Fruit fly (Drosophila melanogaster) whole organism, pupa: ENCODE results near the gene PIG-L.

Experiments
- CG10348 ChIP-seq: fragments of 200-800 bp; sonication (Bioruptor generic); IDR thresholded peaks from 2 replicates; pipeline ENCODE4 v1.3.6; 2022; ENCODE audit warnings: missing biosample characterization, missing genetic modification characterization
- CG12605 ChIP-seq: fragments of 200-800 bp; sonication (Bioruptor generic); IDR thresholded peaks from 2 replicates; pipeline ENCODE4 v1.3.6; 2022; ENCODE audit warnings: missing biosample characterization, missing genetic modification characterization
- CG13204 ChIP-seq: fragments of 200-800 bp; sonication (Bioruptor generic); optimal IDR thresholded peaks from 2 replicates; lab custom pipeline; 2018; ENCODE audit warnings: missing biosample characterization, mild to moderate bottlenecking, missing genetic modification characterization, moderate library complexity
- CG14655 ChIP-seq: fragments of 200-800 bp; sonication (Bioruptor generic); optimal IDR thresholded peaks from 3 replicates; lab custom pipeline; 2017; ENCODE audit warnings: mild to moderate bottlenecking, missing biosample characterization, missing genetic modification reagents, missing genetic modification characterization
- CG15710 ChIP-seq: fragments of 200-800 bp; sonication (Bioruptor generic); optimal IDR thresholded peaks from 2 replicates; lab custom pipeline; 2018; ENCODE audit warnings: missing biosample characterization, mild to moderate bottlenecking, missing genetic modification characterization, moderate library complexity
- CG17806 ChIP-seq: fragments of 200-800 bp; sonication (Bioruptor generic); optimal IDR thresholded peaks from 2 replicates; lab custom pipeline; 2018; ENCODE audit warnings: missing biosample characterization, mild to moderate bottlenecking, missing genetic modification characterization, moderate library complexity
- CG34367 ChIP-seq: fragments of 200-800 bp; sonication (Bioruptor generic); optimal IDR thresholded peaks from 2 replicates; lab custom pipeline; 2018; ENCODE audit warnings: missing biosample characterization, mild to moderate bottlenecking, missing genetic modification characterization
- CG4496 ChIP-seq: fragments of 200-800 bp; sonication (Bioruptor generic); IDR thresholded peaks from 3 replicates; pipeline ENCODE4 v1.3.6; 2022; ENCODE audit warnings: missing biosample characterization, missing genetic modification characterization
- CG8159 ChIP-seq: fragments of 200-800 bp; sonication (Bioruptor generic); optimal IDR thresholded peaks from 3 replicates; lab custom pipeline; 2018; ENCODE audit warnings: missing biosample characterization, mild to moderate bottlenecking, missing genetic modification characterization, moderate library complexity
- D1 ChIP-seq: fragments of 200-800 bp; sonication (Bioruptor generic); optimal IDR thresholded peaks from 2 replicates; lab custom pipeline; 2018; ENCODE audit warnings: missing biosample characterization, mild to moderate bottlenecking, missing genetic modification characterization, moderate library complexity
- EcR ChIP-seq: fragments of 200-800 bp; sonication (Bioruptor generic); optimal IDR thresholded peaks from 3 replicates; lab custom pipeline; 2019; ENCODE audit warnings: missing biosample characterization, missing genetic modification characterization, mild to moderate bottlenecking, moderate library complexity, missing genetic modification reagents
- Ets98B ChIP-seq: fragments of 200-800 bp; sonication (Bioruptor generic); IDR thresholded peaks from 2 replicates; pipeline ENCODE4 v1.3.6; 2022; ENCODE audit warnings: missing biosample characterization, missing genetic modification characterization
- Pif1A ChIP-seq: fragments of 200-800 bp; sonication (Bioruptor generic); optimal IDR thresholded peaks from 3 replicates; lab custom pipeline; 2016; ENCODE audit warnings: missing biosample characterization, missing genetic modification characterization
- Pif1B ChIP-seq: fragments of 200-800 bp; sonication (Bioruptor generic); optimal IDR thresholded peaks from 3 replicates; lab custom pipeline; 2016; ENCODE audit warnings: missing biosample characterization, missing genetic modification characterization
- Snoo ChIP-seq: fragments of 200-800 bp; sonication (Bioruptor generic); optimal IDR thresholded peaks from 3 replicates; lab custom pipeline; 2017; ENCODE audit warnings: missing biosample characterization, mild to moderate bottlenecking, missing genetic modification characterization, inconsistent platforms
- fd96Ca ChIP-seq: fragments of 200-800 bp; sonication (Bioruptor generic); IDR thresholded peaks from 3 replicates; pipeline ENCODE4 v1.3.6; 2022; ENCODE audit warnings: missing biosample characterization, missing genetic modification characterization
- gl ChIP-seq: fragments of 200-800 bp; sonication (Bioruptor generic); optimal IDR thresholded peaks from 2 replicates; lab custom pipeline; 2018; ENCODE audit warnings: missing biosample characterization, mild to moderate bottlenecking, missing genetic modification characterization
- rn ChIP-seq: fragments of 200-800 bp; sonication (Bioruptor generic); IDR thresholded peaks from 2 replicates; pipeline ENCODE4 v1.3.6; 2022; ENCODE audit warnings: missing biosample characterization, missing genetic modification characterization

PIG-L gene

DNA sequence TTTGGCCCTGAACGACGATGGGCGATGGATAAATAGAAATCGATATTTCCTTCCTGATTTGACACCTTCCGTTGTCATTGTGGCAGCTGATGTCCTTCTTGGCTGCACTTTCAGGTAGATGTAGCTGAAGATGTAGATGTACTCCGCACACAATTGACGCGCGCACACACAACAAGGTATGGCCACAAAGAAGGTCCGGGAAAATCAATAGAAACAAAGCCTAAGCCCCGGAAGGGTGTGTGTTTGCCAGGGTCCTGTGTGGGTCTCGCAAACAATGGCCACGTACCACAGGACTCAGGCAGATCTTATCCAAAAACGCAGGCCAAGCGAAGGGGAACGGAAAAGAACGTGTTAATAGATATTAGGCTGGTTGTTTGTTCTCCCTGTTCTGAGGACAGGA is 25.7 kb downstream of the PIG-L start:
- no peak for TF ChIP-seq gl
- no peak for TF ChIP-seq CG10348 (GFP tag; lab: Robert Waterston, UW)
- no peak for TF ChIP-seq CG14655 (GFP tag; lab: Kevin White, UChicago)
- TF ChIP-seq EcR (GFP tag; lab: Kevin White, UChicago): no peak
- TF ChIP-seq Pif1A (GFP tag; lab: Kevin White, UChicago): no peak
- TF ChIP-seq Ets98B (GFP tag; lab: Robert Waterston, UW): no peak

- TF ChIP-seq CG12605 (GFP tag; lab: Robert Waterston, UW) (no peak), CG34367 (tag; lab: Kevin White, UChicago) (no peak), D1 (tag; lab: Kevin White, UChicago) (no peak)
Measured at dm6 chr3R:19985376-19985775, 35.8 kb downstream of the PIG-L start.

- TF ChIP-seq CG15710 (tag; lab: Kevin White, UChicago): no peak
- no peak for TF ChIP-seq CG17806 (tag; lab: Kevin White, UChicago)
- no peak for TF ChIP-seq CG12605 (GFP tag; lab: Robert Waterston, UW)
- no peak for TF ChIP-seq Snoo (tag; lab: Kevin White, UChicago)
- TF ChIP-seq CG34367 (tag; lab: Kevin White, UChicago): no peak
- TF ChIP-seq Ets98B (GFP tag; lab: Robert Waterston, UW): no peak
- TF ChIP-seq CG8159 (tag; lab: Kevin White, UChicago): no peak
- TF ChIP-seq EcR (GFP tag; lab: Kevin White, UChicago): no peak
- TF ChIP-seq CG14655 (GFP tag; lab: Kevin White, UChicago): no peak
- no peak for TF ChIP-seq CG13204 (GFP tag; lab: Kevin White, UChicago)
- no peak for TF ChIP-seq gl
- TF ChIP-seq Pif1B (GFP tag; lab: Kevin White, UChicago): no peak
- TF ChIP-seq CG10348 (GFP tag; lab: Robert Waterston, UW): no peak
- no peak for TF ChIP-seq rn
- TF ChIP-seq, all 21 proteins: peak for 0
Measured at dm6 chr3R:19972598-19972997, 48.5 kb downstream of the PIG-L start, which contains the start of gene CG31213. Gene CG31213, plus strand, starts transcription at chr3R:19972898.

DNA sequence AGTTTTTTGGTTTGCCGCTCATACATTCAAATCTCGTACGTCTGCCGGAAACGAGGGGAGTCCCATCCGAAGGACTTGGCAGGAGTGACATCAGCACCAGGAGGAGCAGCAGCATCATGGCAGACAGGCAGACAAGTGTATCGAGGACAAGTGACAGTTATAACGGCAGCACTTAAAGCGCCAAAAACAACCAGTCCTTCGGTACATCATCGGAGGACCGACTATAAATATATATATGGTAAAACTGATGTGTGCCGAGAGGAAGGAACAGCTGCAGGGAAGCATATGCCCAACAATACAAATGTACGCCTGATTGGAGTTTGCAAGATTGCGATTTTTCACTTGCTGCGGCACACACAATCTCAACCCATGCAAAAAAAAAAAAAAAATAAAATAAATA is 52.4 kb downstream of the PIG-L start:
- TF ChIP-seq Snoo (tag; lab: Kevin White, UChicago) (no peak), rn (no peak), CG13204 (GFP tag; lab: Kevin White, UChicago) (no peak), CG4496 (GFP tag; lab: Robert Waterston, UW) (no peak), gl (no peak), CG10348 (GFP tag; lab: Robert Waterston, UW) (no peak), CG14655 (GFP tag; lab: Kevin White, UChicago) (no peak), fd96Ca (no peak), Ets98B (GFP tag; lab: Robert Waterston, UW) (no peak)
